Fruit fly (Drosophila melanogaster) whole organism, adult: Measurements from ENCODE around the gene tld.

Source experiments
- CG33017 ChIP-seq: fragments of 200-800 bp; sonication (Bioruptor generic); optimal IDR thresholded peaks from 2 replicates; lab custom pipeline; 2018; ENCODE audit warnings: missing biosample characterization, mild to moderate bottlenecking, missing genetic modification characterization, moderate library complexity
- CG7045 ChIP-seq: fragments of 200-800 bp; sonication (Bioruptor generic); optimal IDR thresholded peaks from 2 replicates; lab custom pipeline; 2017; ENCODE audit warnings: missing biosample characterization, mild to moderate bottlenecking, missing genetic modification characterization
- CG7101 ChIP-seq: fragments of 200-800 bp; sonication (Bioruptor generic); optimal IDR thresholded peaks from 2 replicates; lab custom pipeline; 2018; ENCODE audit warnings: missing biosample characterization, mild to moderate bottlenecking, missing genetic modification characterization, moderate library complexity
- Hr96 ChIP-seq: fragments of 200-800 bp; sonication (Bioruptor generic); optimal IDR thresholded peaks from 2 replicates; lab custom pipeline; 2016; ENCODE audit warnings: missing biosample characterization, missing genetic modification characterization
- cnc ChIP-seq, 2 experiments: fragments of >200 bp; optimal IDR thresholded peaks; 2 replicates each; lab custom pipeline; 2017
- toe ChIP-seq: fragments of 200-800 bp; sonication (Bioruptor generic); optimal IDR thresholded peaks from 2 replicates; lab custom pipeline; 2016; ENCODE audit warnings: missing biosample characterization, missing genetic modification characterization

- TF ChIP-seq toe, result no peak
- no peak for TF ChIP-seq cnc (optimal IDR thresholded peaks at IDR 0.05; lab: Kevin White, UChicago)
- no peak for TF ChIP-seq Hr96 (GFP tag; lab: Kevin White, UChicago)
- no peak for TF ChIP-seq CG7101
- no peak for TF ChIP-seq CG33017
- no peak for TF ChIP-seq CG7045 (GFP tag; lab: Kevin White, UChicago)
These were observed 23.5 kb downstream of the tld start for dm6 chr3R:24773016-24773415.
